Worm (Caenorhabditis elegans): ENCODE results near the gene srr-2.

srr-2 gene

DNA sequence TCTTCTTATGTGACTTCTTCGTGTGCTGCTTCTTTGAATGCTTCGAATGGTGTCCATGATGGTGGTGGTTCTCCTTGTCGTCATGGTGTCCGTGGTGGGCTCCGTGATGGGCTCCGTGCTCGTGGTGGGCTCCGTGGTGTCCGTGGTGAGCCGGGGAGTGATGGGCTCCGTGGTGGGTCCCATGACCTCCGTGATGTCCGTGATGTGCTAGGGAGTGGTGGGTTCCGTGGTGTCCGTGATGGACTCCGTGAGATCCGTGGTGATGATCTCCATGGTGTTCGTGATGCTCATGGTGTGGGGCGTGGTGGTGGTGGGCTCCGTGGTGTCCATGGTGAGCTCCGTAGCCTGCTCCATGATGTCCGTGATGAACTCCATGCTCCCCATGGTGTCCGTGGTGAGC, 15.8 kb downstream of the srr-2 start:
- TF ChIP-seq efl-1 (GFP tag; optimal IDR thresholded peaks at IDR 0.05) (no peak), zfh-2 (GFP tag; conservative IDR thresholded peaks at IDR 0.05) (peak; percentile 51; the same call in 1 of the 2 replicates)

DNA sequence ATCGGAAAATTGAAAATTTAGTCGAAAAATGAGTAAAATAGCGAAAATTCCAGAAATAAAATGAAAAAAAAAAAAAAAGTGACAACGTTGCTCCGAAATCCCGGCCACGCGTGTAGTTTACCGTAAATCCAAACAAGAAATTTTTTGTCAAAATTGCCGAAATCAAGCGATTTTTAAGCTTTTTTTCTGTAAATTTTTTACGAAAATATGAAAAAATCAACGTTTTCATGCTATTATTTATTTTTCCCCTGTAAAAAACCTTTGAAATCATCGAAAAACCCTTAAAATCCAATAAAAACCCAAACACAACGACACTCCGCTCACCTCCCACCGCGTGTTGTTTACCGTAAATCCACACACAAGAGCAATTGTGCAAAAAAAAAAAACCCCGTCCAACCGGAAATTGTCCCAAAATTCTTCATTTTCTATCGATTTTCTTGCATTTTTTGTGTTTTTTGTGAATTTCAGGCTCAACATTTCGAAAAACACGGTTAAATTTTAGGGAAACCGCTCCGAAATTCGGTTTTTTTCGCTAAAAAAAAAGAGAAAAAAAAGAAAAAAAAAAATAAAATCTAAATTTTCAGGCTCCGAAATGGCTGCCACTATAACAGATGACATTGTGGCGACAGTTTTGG, 26.9 kb downstream of the srr-2 start, which contains the start of the genes Y39B6A.3 and pph-5:
Y39B6A.3 (minus strand) TSS at position 51 of the 635 bp plus-strand sequence.
pph-5 (plus strand) TSS at position 585 of the 635 bp plus-strand sequence.
- no peak for TF ChIP-seq ceh-100 (GFP tag; IDR thresholded peaks at IDR 0.05)
- TF ChIP-seq bed-2 (GFP tag; IDR thresholded peaks at IDR 0.05): no peak
- TF ChIP-seq nhr-179 (tag; optimal IDR thresholded peaks at IDR 0.05): no peak
- TF ChIP-seq F23B12.7 (tag; optimal IDR thresholded peaks at IDR 0.05; ENCODE audit: insufficient read depth): no peak
- TF ChIP-seq F57C9.4 (tag; optimal IDR thresholded peaks at IDR 0.05): no peak
- no peak for TF ChIP-seq nhr-90 (tag; optimal IDR thresholded peaks at IDR 0.05)
- no peak for TF ChIP-seq lin-26 (GFP tag; IDR thresholded peaks at IDR 0.05)
- TF ChIP-seq attf-5 (GFP tag; optimal IDR thresholded peaks at IDR 0.05): peak; percentile 69
- TF ChIP-seq cebp-1 (GFP tag; IDR thresholded peaks at IDR 0.05): no peak
- peak; percentile 2 for TF ChIP-seq cebp-1 (tag; optimal IDR thresholded peaks at IDR 0.05)
- TF ChIP-seq attf-3 (GFP tag; conservative IDR thresholded peaks at IDR 0.05): peak; percentile 98
- TF ChIP-seq K11D2.4 (GFP tag; IDR thresholded peaks at IDR 0.05): 0 out of 2 replicates have a peak, but pooled peaks have one; percentile 38
- TF ChIP-seq bed-1 (GFP tag; IDR thresholded peaks at IDR 0.05): no peak
- no peak for TF ChIP-seq rec-8 (tag; optimal IDR thresholded peaks at IDR 0.05)
- TF ChIP-seq madf-3 (GFP tag; IDR thresholded peaks at IDR 0.05): no peak
- TF ChIP-seq lin-40 (tag; optimal IDR thresholded peaks at IDR 0.05): peak; percentile 36
- TF ChIP-seq ets-4 (GFP tag; optimal IDR thresholded peaks at IDR 0.05): no peak
- TF ChIP-seq zfh-2 (GFP tag; conservative IDR thresholded peaks at IDR 0.05): no peak
- peak; percentile 31 for TF ChIP-seq K12H6.12 (tag; optimal IDR thresholded peaks at IDR 0.05)
- no peak for TF ChIP-seq athp-1 (tag; optimal IDR thresholded peaks at IDR 0.05)
- TF ChIP-seq mxl-1 (tag; optimal IDR thresholded peaks at IDR 0.05): no peak
- TF ChIP-seq ztf-28 (GFP tag; IDR thresholded peaks at IDR 0.05): no peak
- no peak for TF ChIP-seq snpc-4 (GFP tag; optimal IDR thresholded peaks at IDR 0.05)
- peak in 1 of 4 experiments; percentile 36 for TF ChIP-seq snpc-4 (tag; optimal IDR thresholded peaks at IDR 0.05)
- TF ChIP-seq Y79H2A.3 (GFP tag; conservative IDR thresholded peaks at IDR 0.05): no peak
- no peak for TF ChIP-seq nfya-2 (GFP tag; IDR thresholded peaks at IDR 0.05)
- no peak for TF ChIP-seq tbp1 (GFP tag; optimal IDR thresholded peaks at IDR 0.05)
- TF ChIP-seq snpc-3.4 (tag; optimal IDR thresholded peaks at IDR 0.05): peak; percentile 25

DNA sequence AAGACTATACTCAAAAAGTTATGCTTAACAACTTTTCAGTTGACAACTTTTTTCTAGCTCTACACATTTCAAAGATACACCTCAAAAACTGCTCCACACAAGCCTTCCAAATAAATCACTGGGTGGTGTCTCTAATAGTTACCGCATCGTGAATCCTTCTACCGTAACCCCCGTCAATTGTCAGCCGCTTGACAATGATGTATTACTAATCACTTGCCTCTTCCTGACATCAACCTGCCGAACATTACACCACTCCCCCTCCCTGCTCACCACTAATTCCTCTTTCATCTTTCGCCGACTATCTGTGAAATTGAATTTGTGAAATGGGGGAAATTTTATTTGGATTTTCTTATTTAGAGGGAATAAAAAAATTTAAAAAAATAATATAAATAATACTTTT, 35.3 kb downstream of the srr-2 start:
- TF ChIP-seq let-526 (GFP tag; IDR thresholded peaks at IDR 0.05): no peak
- TF ChIP-seq dpff-1 (tag; optimal IDR thresholded peaks at IDR 0.05): no peak
- no peak for TF ChIP-seq madf-3 (GFP tag; IDR thresholded peaks at IDR 0.05)
- no peak for TF ChIP-seq gei-17 (GFP tag; optimal IDR thresholded peaks at IDR 0.05)
- no peak for TF ChIP-seq unc-130 (GFP tag; optimal IDR thresholded peaks at IDR 0.05)
- TF ChIP-seq pha-4 (tag; optimal IDR thresholded peaks at IDR 0.05): no peak
- no peak for TF ChIP-seq nfyb-1 (GFP tag; IDR thresholded peaks at IDR 0.05)
- no peak for TF ChIP-seq ceh-27 (GFP tag; optimal IDR thresholded peaks at IDR 0.05)
- no peak for TF ChIP-seq mel-28 (tag; optimal IDR thresholded peaks at IDR 0.05; ENCODE audit: borderline replicate concordance)
- no peak for TF ChIP-seq aptf-2 (GFP tag; conservative IDR thresholded peaks at IDR 0.05)
- TF ChIP-seq tlf-1 (GFP tag; optimal IDR thresholded peaks at IDR 0.05): no peak
- TF ChIP-seq C17E4.6 (GFP tag; IDR thresholded peaks at IDR 0.05): no peak
- no peak for TF ChIP-seq attf-5 (GFP tag; optimal IDR thresholded peaks at IDR 0.05)
- no peak for TF ChIP-seq hrde-1 (tag; optimal IDR thresholded peaks at IDR 0.05; ENCODE audit: borderline replicate concordance)
- TF ChIP-seq nfya-1 (tag; optimal IDR thresholded peaks at IDR 0.05; ENCODE audit: borderline replicate concordance, insufficient read depth): no peak

Data from whole organism, young adult.